Fruit fly (Drosophila melanogaster) whole organism, embryonic: ENCODE results near the gene tws.
A peak's percentile ranks its signal among the peaks of the same experiment; 100 is the strongest.

Experiments
- ATbp ChIP-seq: fragments of 200-800 bp; sonication (Bioruptor generic); optimal IDR thresholded peaks from 2 replicates; lab custom pipeline; 2017; ENCODE audit warnings: missing biosample characterization, mild to moderate bottlenecking, missing genetic modification characterization, missing genetic modification reagents
- Aef1 ChIP-seq: fragments of 200-800 bp; sonication (Bioruptor generic); IDR thresholded peaks from 3 replicates; pipeline ENCODE4 v1.3.6; 2022; ENCODE audit warnings: missing biosample characterization, missing genetic modification characterization
- Atf6 ChIP-seq: fragments of 200-800 bp; sonication (Bioruptor generic); IDR thresholded peaks from 2 replicates; pipeline ENCODE4 v1.3.6; 2022; ENCODE audit warnings: missing biosample characterization, missing genetic modification characterization
- B-H1 ChIP-seq: fragments of 200-800 bp; sonication (Bioruptor generic); IDR thresholded peaks from 3 replicates; pipeline ENCODE4 v1.3.6; 2022; ENCODE audit warnings: missing biosample characterization, missing genetic modification characterization
- CG10274 ChIP-seq: fragments of 200-800 bp; sonication (Bioruptor generic); optimal IDR thresholded peaks from 3 replicates; lab custom pipeline; 2017; ENCODE audit warnings: missing biosample characterization, mild to moderate bottlenecking, missing genetic modification characterization
- CG10543 ChIP-seq: fragments of 200-800 bp; sonication (Bioruptor generic); optimal IDR thresholded peaks from 3 replicates; lab custom pipeline; 2017; ENCODE audit warnings: missing biosample characterization, mild to moderate bottlenecking, missing genetic modification characterization, moderate library complexity
- CG11560 ChIP-seq: fragments of 200-800 bp; sonication (Bioruptor generic); IDR thresholded peaks from 3 replicates; pipeline ENCODE4 v1.3.6; 2022; ENCODE audit warnings: missing biosample characterization, missing genetic modification characterization
- CG12659 ChIP-seq: fragments of 200-800 bp; sonication (Bioruptor generic); optimal IDR thresholded peaks from 3 replicates; lab custom pipeline; 2017; ENCODE audit warnings: mild to moderate bottlenecking, missing biosample characterization, missing genetic modification reagents, missing genetic modification characterization
- CG13775 ChIP-seq: fragments of 200-800 bp; sonication (Bioruptor generic); optimal IDR thresholded peaks from 3 replicates; lab custom pipeline; 2017; ENCODE audit warnings: missing biosample characterization, mild to moderate bottlenecking, missing genetic modification characterization
- CG13894 ChIP-seq: fragments of 200-800 bp; sonication (Bioruptor generic); optimal IDR thresholded peaks from 3 replicates; lab custom pipeline; 2018; ENCODE audit warnings: missing biosample characterization, mild to moderate bottlenecking, missing genetic modification characterization, moderate library complexity
- CG18599 ChIP-seq: fragments of 200-800 bp; sonication (Bioruptor generic); optimal IDR thresholded peaks from 3 replicates; lab custom pipeline; 2017; ENCODE audit warnings: missing biosample characterization, missing genetic modification characterization, mild to moderate bottlenecking, moderate library complexity, missing genetic modification reagents
- CG18619 ChIP-seq: fragments of 200-800 bp; sonication (Bioruptor generic); optimal IDR thresholded peaks from 3 replicates; lab custom pipeline; 2017; ENCODE audit warnings: missing biosample characterization, mild to moderate bottlenecking, missing genetic modification characterization
- CG2712 ChIP-seq: fragments of 200-800 bp; optimal IDR thresholded peaks from 3 replicates; lab custom pipeline; 2019; ENCODE audit warnings: missing biosample characterization, mild to moderate bottlenecking, missing genetic modification characterization, moderate library complexity
- CG2889 ChIP-seq: fragments of 200-800 bp; sonication (Bioruptor generic); IDR thresholded peaks from 3 replicates; pipeline ENCODE4 v1.3.6; 2022; ENCODE audit warnings: missing biosample characterization, missing genetic modification characterization
- CG30431 ChIP-seq: fragments of 200-800 bp; sonication (Bioruptor generic); optimal IDR thresholded peaks from 2 replicates; lab custom pipeline; 2017; ENCODE audit warnings: missing biosample characterization, missing genetic modification characterization
- CG32532 ChIP-seq: fragments of 200-800 bp; sonication (Bioruptor generic); IDR thresholded peaks from 2 replicates; pipeline ENCODE4 v1.3.6; 2022; ENCODE audit warnings: missing biosample characterization, missing genetic modification characterization
- CG3995 ChIP-seq: fragments of 200-800 bp; sonication (Bioruptor generic); optimal IDR thresholded peaks from 3 replicates; lab custom pipeline; 2016; ENCODE audit warnings: missing biosample characterization, missing genetic modification characterization
- CG6689 ChIP-seq: fragments of 200-800 bp; sonication (Bioruptor generic); IDR thresholded peaks from 2 replicates; pipeline ENCODE4 v1.3.6; 2022; ENCODE audit warnings: missing biosample characterization, missing genetic modification characterization
- CG7786 ChIP-seq: fragments of 200-800 bp; sonication (Bioruptor generic); optimal IDR thresholded peaks from 2 replicates; lab custom pipeline; 2016; ENCODE audit warnings: missing biosample characterization, missing genetic modification characterization
- CG9437 ChIP-seq: fragments of 200-800 bp; sonication (Bioruptor generic); optimal IDR thresholded peaks from 2 replicates; lab custom pipeline; 2018; ENCODE audit warnings: missing biosample characterization, mild to moderate bottlenecking, missing genetic modification characterization
- D ChIP-seq, 2 experiments: fragments of 200-800 bp in 1 of 2; fragments of >200 bp in 1 of 2; sonication (Bioruptor generic) in 1 of 2; optimal IDR thresholded peaks; 2 replicates in 1 of 2; 3 replicates in 1 of 2; lab custom pipeline; 2017; ENCODE audit warnings: mild to moderate bottlenecking in 1 of 2, missing biosample characterization in 1 of 2, missing genetic modification characterization in 1 of 2, missing genetic modification reagents in 1 of 2
- D19B ChIP-seq: fragments of 200-800 bp; sonication (Bioruptor generic); optimal IDR thresholded peaks from 2 replicates; lab custom pipeline; 2017; ENCODE audit warnings: missing biosample characterization, mild to moderate bottlenecking, missing genetic modification characterization
- Dp ChIP-seq: fragments of 200-800 bp; sonication (Bioruptor generic); optimal IDR thresholded peaks from 2 replicates; lab custom pipeline; 2018; ENCODE audit warnings: missing biosample characterization, mild to moderate bottlenecking, missing genetic modification characterization, moderate library complexity
- Hr51 ChIP-seq, 2 experiments: fragments of 200-800 bp; sonication (Bioruptor generic); optimal IDR thresholded peaks; 2 replicates in 1 of 2; 3 replicates in 1 of 2; lab custom pipeline; 2016 to 2018; ENCODE audit warnings: missing biosample characterization in 2 of 2, missing genetic modification characterization in 2 of 2, mild to moderate bottlenecking in 1 of 2, moderate library complexity in 1 of 2
- Myb ChIP-seq: fragments of 200-800 bp; sonication (Bioruptor generic); optimal IDR thresholded peaks from 2 replicates; lab custom pipeline; 2016; ENCODE audit warnings: missing biosample characterization, missing genetic modification characterization
- Nf-YB ChIP-seq: fragments of 200-800 bp; sonication (Bioruptor generic); optimal IDR thresholded peaks from 3 replicates; lab custom pipeline; 2019; ENCODE audit warnings: missing biosample characterization, mild to moderate bottlenecking, missing genetic modification characterization, moderate library complexity
- Pdp1 ChIP-seq, 2 experiments: fragments of 200-800 bp; sonication (Bioruptor generic); optimal IDR thresholded peaks; 3 replicates each; lab custom pipeline; 2016; ENCODE audit warnings: missing biosample characterization in 2 of 2, missing genetic modification characterization in 2 of 2, mild to moderate bottlenecking in 1 of 2, moderate library complexity in 1 of 2
- Taf1 ChIP-seq: fragments of 200-800 bp; sonication (Bioruptor generic); IDR thresholded peaks from 2 replicates; pipeline ENCODE4 v1.3.6; 2022; ENCODE audit warnings: missing biosample characterization, missing genetic modification characterization
- Trl ChIP-seq, 3 experiments: fragments of >200 bp in 2 of 3; fragments of 200-800 bp in 1 of 3; sonication (Bioruptor generic) in 1 of 3; optimal IDR thresholded peaks; 2 replicates in 1 of 3; 3 replicates in 2 of 3; lab custom pipeline; 2016 to 2017; ENCODE audit warnings: missing biosample characterization in 1 of 3, missing genetic modification characterization in 1 of 3
- al ChIP-seq: fragments of 200-800 bp; sonication (Bioruptor generic); IDR thresholded peaks from 2 replicates; pipeline ENCODE4 v1.3.6; 2022; ENCODE audit warnings: missing biosample characterization, missing genetic modification characterization
- caup ChIP-seq: fragments of 200-800 bp; sonication (Bioruptor generic); optimal IDR thresholded peaks from 3 replicates; lab custom pipeline; 2017; ENCODE audit warnings: missing biosample characterization, mild to moderate bottlenecking, missing genetic modification characterization, moderate library complexity; ENCODE audit not compliant: severe bottlenecking
- crc ChIP-seq: fragments of 200-800 bp; sonication (Bioruptor generic); optimal IDR thresholded peaks from 2 replicates; lab custom pipeline; 2016; ENCODE audit warnings: missing biosample characterization, missing genetic modification characterization
- fd64A ChIP-seq: fragments of 200-800 bp; sonication (Bioruptor generic); optimal IDR thresholded peaks from 3 replicates; lab custom pipeline; 2018; ENCODE audit warnings: missing biosample characterization, mild to moderate bottlenecking, missing genetic modification characterization
- grn ChIP-seq: fragments of 200-800 bp; sonication (Bioruptor generic); optimal IDR thresholded peaks from 3 replicates; lab custom pipeline; 2017; ENCODE audit warnings: missing biosample characterization, missing genetic modification characterization
- hb ChIP-seq: fragments of 200-800 bp; sonication (Bioruptor generic); IDR thresholded peaks from 3 replicates; pipeline ENCODE4 v1.3.6; 2022; ENCODE audit warnings: missing biosample characterization, missing genetic modification characterization; ENCODE audit not compliant: partially characterized antibody
- klu ChIP-seq: fragments of 200-800 bp; sonication (Bioruptor generic); IDR thresholded peaks from 2 replicates; pipeline ENCODE4 v1.3.6; 2022; ENCODE audit warnings: missing biosample characterization, missing genetic modification characterization
- nerfin-1 ChIP-seq: fragments of 200-800 bp; sonication (Bioruptor generic); optimal IDR thresholded peaks from 3 replicates; lab custom pipeline; 2019; ENCODE audit warnings: missing biosample characterization, mild to moderate bottlenecking, missing genetic modification characterization, moderate library complexity
- odd ChIP-seq: fragments of 200-800 bp; sonication (Bioruptor generic); optimal IDR thresholded peaks from 2 replicates; lab custom pipeline; 2017; ENCODE audit warnings: missing biosample characterization, mild to moderate bottlenecking, missing genetic modification characterization
- p53 ChIP-seq: fragments of 200-800 bp; sonication (Bioruptor generic); optimal IDR thresholded peaks from 2 replicates; lab custom pipeline; 2016; ENCODE audit warnings: missing biosample characterization, missing genetic modification characterization
- peb ChIP-seq: fragments of 200-800 bp; sonication (Bioruptor generic); IDR thresholded peaks from 2 replicates; pipeline ENCODE4 v1.3.6; 2022; ENCODE audit warnings: missing biosample characterization, missing genetic modification characterization
- phol ChIP-seq: fragments of 200-800 bp; sonication (Bioruptor generic); optimal IDR thresholded peaks from 3 replicates; lab custom pipeline; 2018; ENCODE audit warnings: missing biosample characterization, mild to moderate bottlenecking, missing genetic modification characterization, moderate library complexity
- ranshi ChIP-seq: fragments of 200-800 bp; sonication (Bioruptor generic); IDR thresholded peaks from 2 replicates; pipeline ENCODE4 v1.3.6; 2022; ENCODE audit warnings: missing biosample characterization, missing genetic modification characterization
- sens-2 ChIP-seq: fragments of 200-800 bp; sonication (Bioruptor generic); IDR thresholded peaks from 2 replicates; pipeline ENCODE4 v1.3.6; 2022; ENCODE audit warnings: missing biosample characterization, missing genetic modification characterization
- tll ChIP-seq, 2 experiments: fragments of 200-800 bp in 1 of 2; fragments of >200 bp in 1 of 2; sonication (Bioruptor generic) in 1 of 2; optimal IDR thresholded peaks; 2 replicates each; lab custom pipeline; 2017 to 2019; ENCODE audit warnings: missing biosample characterization in 2 of 2, missing genetic modification characterization in 2 of 2, mild to moderate bottlenecking in 1 of 2, moderate library complexity in 1 of 2
- unpg ChIP-seq: fragments of 200-800 bp; sonication (Bioruptor generic); optimal IDR thresholded peaks from 3 replicates; lab custom pipeline; 2018; ENCODE audit warnings: missing biosample characterization, mild to moderate bottlenecking, missing genetic modification characterization, moderate library complexity

Gene tws

dm6 chr3R:10098296-10098675, 41.3 kb downstream of the tws start (continued):
- no peak for TF ChIP-seq Taf1 (GFP tag; lab: Robert Waterston, UW)
- TF ChIP-seq unpg (GFP tag; lab: Kevin White, UChicago) = no peak
- TF ChIP-seq ATbp (GFP tag; lab: Kevin White, UChicago) = no peak
- TF ChIP-seq CG2889 (GFP tag; lab: Robert Waterston, UW) = no peak

- TF ChIP-seq grn (GFP tag; lab: Kevin White, UChicago) (peak; percentile 29), klu (peak; percentile 64; the same call in 1 of the 2 replicates), Pdp1 (GFP tag; optimal IDR thresholded peaks at IDR 0.05; lab: Kevin White, UChicago) (peak; percentile 61 to 87), B-H1 (GFP tag; lab: Robert Waterston, UW) (peak; percentile 50; the same call in 1 of the 3 replicates), CG7786 (GFP tag; lab: Kevin White, UChicago) (peak; percentile 49), al (peak; percentile 47), Dp (GFP tag; lab: Kevin White, UChicago) (no peak), CG9437 (GFP tag; lab: Kevin White, UChicago) (peak; percentile 69), D19B (GFP tag; lab: Kevin White, UChicago) (peak; percentile 84), caup (GFP tag; lab: Kevin White, UChicago) (peak; percentile 71), fd64A (GFP tag; lab: Kevin White, UChicago) (peak; percentile 41), CG32532 (peak; percentile 79), CG30431 (GFP tag; lab: Kevin White, UChicago) (peak; percentile 45), peb (GFP tag; lab: Robert Waterston, UW) (no peak), CG18619 (GFP tag; lab: Kevin White, UChicago) (peak; percentile 62), CG11560 (0 out of 3 replicates have a peak, but pooled peaks have one; percentile 22), Atf6 (peak; percentile 64; the same call in 1 of the 2 replicates), CG12659 (GFP tag; lab: Kevin White, UChicago) (peak; percentile 67), sens-2 (no peak), Aef1 (peak; percentile 60), nerfin-1 (peak; percentile 24), CG13775 (GFP tag; lab: Kevin White, UChicago) (peak; percentile 45), CG6689 (peak; percentile 71), D (optimal IDR thresholded peaks at IDR 0.05; lab: Kevin White, UChicago) (no peak), D (GFP tag; optimal IDR thresholded peaks at IDR 0.05; lab: Kevin White, UChicago) (peak; percentile 36), CG10543 (GFP tag; lab: Kevin White, UChicago) (peak; percentile 97), Nf-YB (GFP tag; lab: Kevin White, UChicago) (peak; percentile 42), CG13894 (tag; lab: Kevin White, UChicago) (peak; percentile 56), tll (GFP tag; optimal IDR thresholded peaks at IDR 0.05; lab: Kevin White, UChicago) (no peak), Trl (optimal IDR thresholded peaks at IDR 0.05; lab: Kevin White, UChicago) (no peak), Trl (GFP tag; optimal IDR thresholded peaks at IDR 0.05; lab: Kevin White, UChicago) (peak; percentile 72), hb (GFP tag; lab: Robert Waterston, UW) (no peak), p53 (GFP tag; lab: Kevin White, UChicago) (peak; percentile 18), CG10274 (GFP tag; lab: Kevin White, UChicago) (peak; percentile 78), Hr51 (GFP tag; optimal IDR thresholded peaks at IDR 0.05; lab: Kevin White, UChicago) (peak; percentile 66 to 76), CG3995 (GFP tag; lab: Kevin White, UChicago) (peak; percentile 46), crc (GFP tag; lab: Kevin White, UChicago) (peak; percentile 10), CG2712 (tag; lab: Kevin White, UChicago) (peak; percentile 67), CG18599 (peak; percentile 87), odd (peak; percentile 62), phol (tag; lab: Kevin White, UChicago) (peak; percentile 62), Myb (GFP tag; lab: Kevin White, UChicago) (peak; percentile 59), ranshi (GFP tag; lab: Robert Waterston, UW) (peak; percentile 60; the same call in 1 of the 2 replicates)
Measured at dm6 chr3R:10097531-10098295, 41.9 kb downstream of the tws start.
